Worm (Caenorhabditis elegans): ENCODE results near the gene ilkp-1.

The ilkp-1 gene

ce11 chrII:11097154-11097887 lies 47.3 kb downstream of the ilkp-1 start, which contains the start of the genes rpl-36.A and nuo-1 (continued):
- TF ChIP-seq attf-6 (GFP tag; IDR thresholded peaks at IDR 0.05) (no peak), B0019.2 (GFP tag; conservative IDR thresholded peaks at IDR 0.05) (peak; percentile 57), egrh-3 (GFP tag; IDR thresholded peaks at IDR 0.05) (no peak), F55B11.4 (tag; optimal IDR thresholded peaks at IDR 0.05; ENCODE audit: borderline replicate concordance, insufficient read depth) (no peak), hlh-12 (tag; optimal IDR thresholded peaks at IDR 0.05) (no peak), xnd-1 (tag; optimal IDR thresholded peaks at IDR 0.05) (no peak), hmg-1.2 (GFP tag; IDR thresholded peaks at IDR 0.05) (peak; percentile 42; the same call in 1 of the 2 replicates), ztf-6 (GFP tag; IDR thresholded peaks at IDR 0.05) (no peak), repo-1 (tag; optimal IDR thresholded peaks at IDR 0.05) (no peak), F10E7.11 (tag; optimal IDR thresholded peaks at IDR 0.05) (no peak), dox-1 (GFP tag; IDR thresholded peaks at IDR 0.05) (peak; percentile 38; the same call in 1 of the 2 replicates), pha-4 (tag; optimal IDR thresholded peaks at IDR 0.05) (peak; percentile 64), madf-10 (tag; optimal IDR thresholded peaks at IDR 0.05) (no peak), snpc-4 (GFP tag; optimal IDR thresholded peaks at IDR 0.05) (no peak), snpc-4 (tag; optimal IDR thresholded peaks at IDR 0.05) (peak in 3 of 4 experiments; percentile 17 to 70 (median 49)), nhr-179 (tag; optimal IDR thresholded peaks at IDR 0.05) (no peak), snpc-1.3 (tag; optimal IDR thresholded peaks at IDR 0.05; ENCODE audit: insufficient read depth) (peak; percentile 37), F33H1.4 (GFP tag; IDR thresholded peaks at IDR 0.05) (peak; percentile 95), nhr-80 (tag; optimal IDR thresholded peaks at IDR 0.05) (peak; percentile 32), let-526 (GFP tag; IDR thresholded peaks at IDR 0.05) (no peak), attf-5 (GFP tag; optimal IDR thresholded peaks at IDR 0.05) (peak; percentile 89), cebp-1 (GFP tag; IDR thresholded peaks at IDR 0.05) (no peak), cebp-1 (tag; optimal IDR thresholded peaks at IDR 0.05) (peak; percentile 49), ama-1 (optimal IDR thresholded peaks at IDR 0.05) (no peak), ama-1 (GFP tag; optimal IDR thresholded peaks at IDR 0.05) (no peak), lsl-1 (GFP tag; optimal IDR thresholded peaks at IDR 0.05) (peak; percentile 89)

ce11 chrII:11099841-11100240 lies 49.8 kb downstream of the ilkp-1 start, which contains the start of gene C09H10.4:
Gene C09H10.4, plus strand, starts transcription at chrII:11100141.
- TF ChIP-seq Y79H2A.3 (GFP tag; conservative IDR thresholded peaks at IDR 0.05) (peak; percentile 54; the same call in 1 of the 2 replicates), sea-2 (GFP tag; IDR thresholded peaks at IDR 0.05) (no peak), rcor-1 (GFP tag; IDR thresholded peaks at IDR 0.05) (no peak), ztf-25 (GFP tag; IDR thresholded peaks at IDR 0.05) (no peak), B0019.2 (GFP tag; conservative IDR thresholded peaks at IDR 0.05) (no peak), attf-5 (GFP tag; optimal IDR thresholded peaks at IDR 0.05) (no peak)

- no peak for TF ChIP-seq F37B4.10 (GFP tag; IDR thresholded peaks at IDR 0.05)
- no peak for TF ChIP-seq hlh-26 (GFP tag; conservative IDR thresholded peaks at IDR 0.05)
- TF ChIP-seq lin-40 (tag; optimal IDR thresholded peaks at IDR 0.05): no peak
- no peak for TF ChIP-seq F57C9.4 (tag; optimal IDR thresholded peaks at IDR 0.05)
- no peak for TF ChIP-seq F52B5.7 (tag; optimal IDR thresholded peaks at IDR 0.05)
- no peak for TF ChIP-seq ZK185.1 (tag; optimal IDR thresholded peaks at IDR 0.05; ENCODE audit: poor library complexity, severe bottlenecking)
- no peak for TF ChIP-seq B0336.3 (GFP tag; IDR thresholded peaks at IDR 0.05)
Observed at ce11 chrII:11101171-11101570, 51.1 kb downstream of the ilkp-1 start.

All from whole organism, young adult.